Worm (Caenorhabditis elegans) whole organism, early embryonic: ENCODE results near the gene str-121.

Experiments used
- B0310.2 ChIP-seq: sonication (generic microtip); optimal IDR thresholded peaks from 2 replicates; lab custom pipeline; 2016; ENCODE audit warnings: mild to moderate bottlenecking, missing genetic modification characterization, missing compliant biosample characterization
- F13C5.2 ChIP-seq: sonication (generic microtip); optimal IDR thresholded peaks from 2 replicates; lab custom pipeline; 2017; ENCODE audit warnings: mild to moderate bottlenecking, missing genetic modification characterization, inconsistent platforms, missing compliant biosample characterization
- aly-1 ChIP-seq: sonication (generic microtip); optimal IDR thresholded peaks from 2 replicates; lab custom pipeline; 2016; ENCODE audit warnings: missing genetic modification characterization, missing compliant biosample characterization
- ama-1 ChIP-seq: fragments of 150-350 bp; optimal IDR thresholded peaks from 2 replicates; lab custom pipeline; 2014
- ceh-13 ChIP-seq: fragments of 200-800 bp; sonication (Bioruptor generic); optimal IDR thresholded peaks from 2 replicates; lab custom pipeline; 2018; ENCODE audit warnings: mild to moderate bottlenecking, missing genetic modification characterization, missing compliant biosample characterization
- ceh-36 ChIP-seq: sonication (generic microtip); optimal IDR thresholded peaks from 2 replicates; lab custom pipeline; 2016; ENCODE audit warnings: missing genetic modification characterization, inconsistent platforms, missing compliant biosample characterization
- ets-7 ChIP-seq: sonication (generic microtip); optimal IDR thresholded peaks from 2 replicates; lab custom pipeline; 2016; ENCODE audit warnings: missing genotype, missing genetic modification characterization, missing compliant biosample characterization
- flt-1 ChIP-seq: fragments of 200-800 bp; sonication (Bioruptor generic); IDR thresholded peaks from 2 replicates; pipeline ENCODE4 v1.3.6; 2022; ENCODE audit warnings: missing genetic modification characterization, missing compliant biosample characterization
- hmbx-1 ChIP-seq: sonication (generic microtip); optimal IDR thresholded peaks from 2 replicates; lab custom pipeline; 2016; ENCODE audit warnings: mild to moderate bottlenecking, missing genetic modification characterization, missing compliant biosample characterization
- hmg-4 ChIP-seq: fragments of 200-800 bp; sonication (Bioruptor generic); optimal IDR thresholded peaks from 2 replicates; lab custom pipeline; 2018; ENCODE audit warnings: mild to moderate bottlenecking, missing genetic modification characterization, missing compliant biosample characterization
- hnd-1 ChIP-seq: sonication (generic microtip); optimal IDR thresholded peaks from 2 replicates; lab custom pipeline; 2016; ENCODE audit warnings: missing genetic modification characterization, missing compliant biosample characterization
- pes-1 ChIP-seq: fragments of 200-800 bp; sonication (Bioruptor generic); IDR thresholded peaks from 2 replicates; pipeline ENCODE4 v1.3.6; 2022; ENCODE audit warnings: missing genetic modification reagents, missing genetic modification characterization, missing compliant biosample characterization
- scrt-1 ChIP-seq: fragments of 200-800 bp; sonication (Bioruptor generic); IDR thresholded peaks from 2 replicates; pipeline ENCODE4 v1.3.6; 2022; ENCODE audit warnings: missing genetic modification characterization, missing compliant biosample characterization
- sea-1 ChIP-seq: fragments of 200-800 bp; sonication (Bioruptor generic); conservative IDR thresholded peaks from 2 replicates; pipeline ENCODE4 v1.3.6; 2022; ENCODE audit warnings: missing genetic modification characterization, missing compliant biosample characterization
- tbx-11 ChIP-seq: fragments of 200-800 bp; sonication (Bioruptor generic); IDR thresholded peaks from 2 replicates; pipeline ENCODE4 v1.3.6; 2022; ENCODE audit warnings: missing genetic modification characterization, missing compliant biosample characterization
- tbx-37 ChIP-seq: fragments of 200-800 bp; sonication (Bioruptor generic); conservative IDR thresholded peaks from 2 replicates; pipeline ENCODE4 v1.3.6; 2022; ENCODE audit warnings: missing genetic modification reagents, missing genetic modification characterization, missing compliant biosample characterization
- tra-4 ChIP-seq: sonication (generic microtip); optimal IDR thresholded peaks from 2 replicates; lab custom pipeline; 2017; ENCODE audit warnings: missing genetic modification characterization, missing compliant biosample characterization

The str-121 gene

ce11 chrV:251652-252051 lies 2.8 kb downstream of the str-121 start, which contains the start of gene oac-39:
Gene oac-39 (minus strand): TSS chrV:251752.
- TF ChIP-seq ceh-36 (tag; lab: Kevin White, UChicago) (no peak), scrt-1 (GFP tag; lab: Robert Waterston, UW) (no peak), ets-7 (no peak), tbx-37 (no peak), tbx-11 (GFP tag; lab: Robert Waterston, UW) (no peak), ceh-13 (no peak), aly-1 (no peak), hmg-4 (no peak), sea-1 (GFP tag; lab: Robert Waterston, UW) (no peak), pes-1 (no peak), flt-1 (GFP tag; lab: Robert Waterston, UW) (no peak), B0310.2 (tag; lab: Kevin White, UChicago) (no peak), ama-1 (lab: Kevin White, UChicago) (no peak), hnd-1 (tag; lab: Kevin White, UChicago) (no peak), F13C5.2 (tag; lab: Kevin White, UChicago) (no peak), tra-4 (no peak), hmbx-1 (no peak)

- TF ChIP-seq hmg-4 (no peak), ceh-36 (tag; lab: Kevin White, UChicago) (peak; percentile 55)
Observed at ce11 chrV:248636-249035, 5.9 kb downstream of the str-121 start.

- no peak for TF ChIP-seq hmg-4
- TF ChIP-seq tbx-11 (GFP tag; lab: Robert Waterston, UW) = no peak
- TF ChIP-seq B0310.2 (tag; lab: Kevin White, UChicago) = no peak
- TF ChIP-seq sea-1 (GFP tag; lab: Robert Waterston, UW) = no peak
- TF ChIP-seq hnd-1 (tag; lab: Kevin White, UChicago) = no peak
- TF ChIP-seq hmbx-1 = no peak
- TF ChIP-seq pes-1 = no peak
- no peak for TF ChIP-seq F13C5.2 (tag; lab: Kevin White, UChicago)
- TF ChIP-seq tra-4 = no peak
- no peak for TF ChIP-seq flt-1 (GFP tag; lab: Robert Waterston, UW)
- TF ChIP-seq aly-1 = no peak
- TF ChIP-seq ama-1 (lab: Kevin White, UChicago) = no peak
- no peak for TF ChIP-seq tbx-37
- TF ChIP-seq scrt-1 (GFP tag; lab: Robert Waterston, UW) = no peak
- no peak for TF ChIP-seq ceh-13
Observed at ce11 chrV:247576-247975, 6.9 kb downstream of the str-121 start.

- no peak for TF ChIP-seq ceh-36 (tag; lab: Kevin White, UChicago)
- TF ChIP-seq B0310.2 (tag; lab: Kevin White, UChicago) = no peak
- TF ChIP-seq ama-1 (lab: Kevin White, UChicago) = no peak
- no peak for TF ChIP-seq aly-1
- no peak for TF ChIP-seq tra-4
- no peak for TF ChIP-seq pes-1
- TF ChIP-seq ets-7 = no peak
- TF ChIP-seq tbx-37 = no peak
- TF ChIP-seq hmbx-1 = no peak
- TF ChIP-seq sea-1 (GFP tag; lab: Robert Waterston, UW) = no peak
- TF ChIP-seq F13C5.2 (tag; lab: Kevin White, UChicago) = no peak
- TF ChIP-seq scrt-1 (GFP tag; lab: Robert Waterston, UW) = no peak
Observed at ce11 chrV:246097-246496, 8.4 kb downstream of the str-121 start, which contains the start of gene kin-34. Gene kin-34 (minus strand): TSS chrV:246197.

ce11 chrV:242518-242917 lies 12.0 kb downstream of the str-121 start, which contains the start of gene R02C2.7:
Gene R02C2.7 (minus strand): TSS chrV:242618.
- TF ChIP-seq flt-1 (GFP tag; lab: Robert Waterston, UW) = no peak
- no peak for TF ChIP-seq hnd-1 (tag; lab: Kevin White, UChicago)
- no peak for TF ChIP-seq sea-1 (GFP tag; lab: Robert Waterston, UW)
- no peak for TF ChIP-seq F13C5.2 (tag; lab: Kevin White, UChicago)
- TF ChIP-seq tbx-11 (GFP tag; lab: Robert Waterston, UW) = no peak
- no peak for TF ChIP-seq scrt-1 (GFP tag; lab: Robert Waterston, UW)
- no peak for TF ChIP-seq tbx-37
- no peak for TF ChIP-seq pes-1
- TF ChIP-seq ceh-13 = no peak

ce11 chrV:240287-240686 lies 14.2 kb downstream of the str-121 start, which contains the start of gene txt-2:
Gene txt-2 (minus strand): TSS chrV:240500.
- TF ChIP-seq ets-7 = no peak
- no peak for TF ChIP-seq B0310.2 (tag; lab: Kevin White, UChicago)

- no peak for TF ChIP-seq B0310.2 (tag; lab: Kevin White, UChicago)
- TF ChIP-seq hmg-4 = no peak
- TF ChIP-seq F13C5.2 (tag; lab: Kevin White, UChicago) = no peak
- TF ChIP-seq ama-1 (lab: Kevin White, UChicago) = no peak
- TF ChIP-seq aly-1 = no peak
- no peak for TF ChIP-seq tra-4
- TF ChIP-seq tbx-11 (GFP tag; lab: Robert Waterston, UW) = no peak
- TF ChIP-seq ceh-36 (tag; lab: Kevin White, UChicago) = no peak
- no peak for TF ChIP-seq pes-1
- no peak for TF ChIP-seq hmbx-1
- TF ChIP-seq scrt-1 (GFP tag; lab: Robert Waterston, UW) = no peak
- no peak for TF ChIP-seq ets-7
- no peak for TF ChIP-seq flt-1 (GFP tag; lab: Robert Waterston, UW)
- no peak for TF ChIP-seq hnd-1 (tag; lab: Kevin White, UChicago)
- no peak for TF ChIP-seq ceh-13
- no peak for TF ChIP-seq tbx-37
- no peak for TF ChIP-seq sea-1 (GFP tag; lab: Robert Waterston, UW)
Observed at ce11 chrV:238094-238493, 16.4 kb downstream of the str-121 start, which contains the start of gene R02C2.1. Gene R02C2.1 (minus strand): TSS chrV:238194.

ce11 chrV:237012-237411 lies 17.5 kb downstream of the str-121 start:
- TF ChIP-seq aly-1 (no peak), hmg-4 (no peak), ama-1 (lab: Kevin White, UChicago) (no peak), ets-7 (no peak), ceh-36 (tag; lab: Kevin White, UChicago) (no peak), ceh-13 (no peak), flt-1 (GFP tag; lab: Robert Waterston, UW) (no peak), pes-1 (no peak), tbx-11 (GFP tag; lab: Robert Waterston, UW) (no peak), F13C5.2 (tag; lab: Kevin White, UChicago) (no peak), tra-4 (no peak), scrt-1 (GFP tag; lab: Robert Waterston, UW) (no peak), hnd-1 (tag; lab: Kevin White, UChicago) (no peak), tbx-37 (no peak), sea-1 (GFP tag; lab: Robert Waterston, UW) (no peak), hmbx-1 (no peak), B0310.2 (tag; lab: Kevin White, UChicago) (no peak)
